Fruit fly (Drosophila melanogaster) whole organism, embryonic: ENCODE results near the gene DCP2.

Source experiments
- CG10366 ChIP-seq: fragments of 200-800 bp; sonication (Bioruptor generic); IDR thresholded peaks from 2 replicates; pipeline ENCODE4 v1.3.6; 2022; ENCODE audit warnings: missing biosample characterization, missing genetic modification characterization
- CG10462 ChIP-seq: fragments of 200-800 bp; sonication (Bioruptor generic); optimal IDR thresholded peaks from 2 replicates; lab custom pipeline; 2016; ENCODE audit warnings: missing biosample characterization, missing genetic modification characterization
- CG10565 ChIP-seq: fragments of 200-800 bp; sonication (Bioruptor generic); optimal IDR thresholded peaks from 3 replicates; lab custom pipeline; 2016; ENCODE audit warnings: missing biosample characterization, mild to moderate bottlenecking, missing genetic modification characterization
- CG12744 ChIP-seq: fragments of 200-800 bp; sonication (Bioruptor generic); optimal IDR thresholded peaks from 2 replicates; lab custom pipeline; 2016; ENCODE audit warnings: missing biosample characterization, missing genetic modification characterization
- CG13287 ChIP-seq: fragments of 200-800 bp; sonication (Bioruptor generic); IDR thresholded peaks from 2 replicates; pipeline ENCODE4 v1.3.6; 2022; ENCODE audit warnings: missing biosample characterization, missing genetic modification characterization; ENCODE audit not compliant: partially characterized antibody
- CG1529 ChIP-seq: fragments of 200-800 bp; sonication (Bioruptor generic); optimal IDR thresholded peaks from 3 replicates; lab custom pipeline; 2018; ENCODE audit warnings: missing biosample characterization, missing genetic modification characterization
- CG17359 ChIP-seq: fragments of 200-800 bp; sonication (Bioruptor generic); optimal IDR thresholded peaks from 3 replicates; lab custom pipeline; 2018; ENCODE audit warnings: missing biosample characterization, mild to moderate bottlenecking, missing genetic modification characterization, moderate library complexity
- CG2202 ChIP-seq: fragments of 200-800 bp; sonication (Bioruptor generic); optimal IDR thresholded peaks from 2 replicates; lab custom pipeline; 2018; ENCODE audit warnings: missing biosample characterization, mild to moderate bottlenecking, missing genetic modification characterization
- CG3407 ChIP-seq: fragments of 200-800 bp; sonication (Bioruptor generic); optimal IDR thresholded peaks from 2 replicates; lab custom pipeline; 2018; ENCODE audit warnings: missing biosample characterization, mild to moderate bottlenecking, missing genetic modification characterization
- CG6765 ChIP-seq: fragments of 200-800 bp; sonication (Bioruptor generic); optimal IDR thresholded peaks from 3 replicates; lab custom pipeline; 2017; ENCODE audit warnings: missing biosample characterization, mild to moderate bottlenecking, missing genetic modification characterization
- CG8388 ChIP-seq: fragments of 200-800 bp; sonication (Bioruptor generic); optimal IDR thresholded peaks from 2 replicates; lab custom pipeline; 2019; ENCODE audit warnings: missing biosample characterization, mild to moderate bottlenecking, missing genetic modification characterization, moderate library complexity
- CG8944 ChIP-seq: fragments of 200-800 bp; sonication (Bioruptor generic); optimal IDR thresholded peaks from 3 replicates; lab custom pipeline; 2016; ENCODE audit warnings: missing biosample characterization, missing genetic modification characterization
- CG9727 ChIP-seq: fragments of 200-800 bp; sonication (Bioruptor generic); optimal IDR thresholded peaks from 3 replicates; lab custom pipeline; 2017; ENCODE audit warnings: missing biosample characterization, mild to moderate bottlenecking, missing genetic modification characterization
- D19A ChIP-seq: fragments of 200-800 bp; optimal IDR thresholded peaks from 3 replicates; lab custom pipeline; 2019; ENCODE audit warnings: missing biosample characterization, mild to moderate bottlenecking, missing genetic modification characterization, moderate library complexity
- Deaf1 ChIP-seq: fragments of 200-800 bp; optimal IDR thresholded peaks from 3 replicates; lab custom pipeline; 2019; ENCODE audit warnings: missing biosample characterization, mild to moderate bottlenecking, missing genetic modification characterization, moderate library complexity
- Elba2 ChIP-seq: fragments of 200-800 bp; sonication (Bioruptor generic); optimal IDR thresholded peaks from 3 replicates; lab custom pipeline; 2016; ENCODE audit warnings: missing biosample characterization, missing genetic modification characterization
- Gsc ChIP-seq: fragments of 200-800 bp; sonication (Bioruptor generic); IDR thresholded peaks from 2 replicates; pipeline ENCODE4 v1.3.6; 2022; ENCODE audit warnings: missing biosample characterization, missing genetic modification characterization
- Hey ChIP-seq: fragments of 200-800 bp; sonication (Bioruptor generic); optimal IDR thresholded peaks from 3 replicates; lab custom pipeline; 2018; ENCODE audit warnings: missing biosample characterization, mild to moderate bottlenecking, missing genetic modification characterization
- Hmx ChIP-seq: fragments of 200-800 bp; sonication (Bioruptor generic); optimal IDR thresholded peaks from 2 replicates; lab custom pipeline; 2016; ENCODE audit warnings: missing biosample characterization, missing genetic modification characterization
- Lim3 ChIP-seq: fragments of 200-800 bp; sonication (Bioruptor generic); IDR thresholded peaks from 2 replicates; pipeline ENCODE4 v1.3.6; 2022; ENCODE audit warnings: missing biosample characterization, missing genetic modification characterization
- Neu2 ChIP-seq: fragments of 200-800 bp; sonication (Bioruptor generic); optimal IDR thresholded peaks from 3 replicates; lab custom pipeline; 2016; ENCODE audit warnings: missing biosample characterization, missing genetic modification characterization, borderline replicate concordance
- Poxn ChIP-seq: fragments of 200-800 bp; sonication (Bioruptor generic); IDR thresholded peaks from 2 replicates; pipeline ENCODE4 v1.3.6; 2022; ENCODE audit warnings: missing biosample characterization, missing genetic modification characterization
- Stat92E ChIP-seq, 3 experiments: fragments of >200 bp in 2 of 3; fragments of 200-800 bp in 1 of 3; sonication (Bioruptor generic) in 1 of 3; optimal IDR thresholded peaks; 2 replicates each; lab custom pipeline; 2017 to 2019; ENCODE audit warnings: missing biosample characterization in 3 of 3, missing genetic modification characterization in 3 of 3, mild to moderate bottlenecking in 1 of 3, moderate library complexity in 1 of 3
- Vsx1 ChIP-seq: fragments of 200-800 bp; sonication (Bioruptor generic); optimal IDR thresholded peaks from 2 replicates; lab custom pipeline; 2017; ENCODE audit warnings: missing biosample characterization, mild to moderate bottlenecking, missing genetic modification characterization, missing genetic modification reagents
- ab ChIP-seq: fragments of 200-800 bp; sonication (Bioruptor generic); optimal IDR thresholded peaks from 2 replicates; lab custom pipeline; 2016; ENCODE audit warnings: missing biosample characterization, missing genetic modification characterization
- ato ChIP-seq: fragments of 200-800 bp; sonication (Bioruptor generic); IDR thresholded peaks from 2 replicates; pipeline ENCODE4 v1.3.6; 2022; ENCODE audit warnings: missing biosample characterization, missing genetic modification characterization; ENCODE audit not compliant: partially characterized antibody
- bab2 ChIP-seq: fragments of 200-800 bp; sonication (Bioruptor generic); optimal IDR thresholded peaks from 2 replicates; lab custom pipeline; 2016; ENCODE audit warnings: missing biosample characterization, missing genetic modification characterization
- cato ChIP-seq: fragments of 200-800 bp; sonication (Bioruptor generic); optimal IDR thresholded peaks from 2 replicates; lab custom pipeline; 2016; ENCODE audit warnings: missing biosample characterization, missing genetic modification characterization, borderline replicate concordance
- caup ChIP-seq: fragments of 200-800 bp; sonication (Bioruptor generic); optimal IDR thresholded peaks from 3 replicates; lab custom pipeline; 2017; ENCODE audit warnings: missing biosample characterization, mild to moderate bottlenecking, missing genetic modification characterization, moderate library complexity; ENCODE audit not compliant: severe bottlenecking
- corto ChIP-seq: fragments of 200-800 bp; sonication (Bioruptor generic); optimal IDR thresholded peaks from 2 replicates; lab custom pipeline; 2016; ENCODE audit warnings: missing biosample characterization, mild to moderate bottlenecking, missing genetic modification characterization, moderate library complexity
- dmrt11E ChIP-seq: fragments of 200-800 bp; sonication (Bioruptor generic); optimal IDR thresholded peaks from 3 replicates; lab custom pipeline; 2018; ENCODE audit warnings: missing biosample characterization, mild to moderate bottlenecking, missing genetic modification characterization, moderate library complexity
- dpn ChIP-seq, 2 experiments: fragments of 200-800 bp; sonication (Bioruptor generic); optimal IDR thresholded peaks; 3 replicates each; lab custom pipeline; 2016; ENCODE audit warnings: missing biosample characterization in 2 of 2, missing genetic modification characterization in 2 of 2
- fru ChIP-seq: fragments of >200 bp; optimal IDR thresholded peaks from 2 replicates; lab custom pipeline; 2017
- grau ChIP-seq: fragments of 200-800 bp; optimal IDR thresholded peaks from 3 replicates; lab custom pipeline; 2019; ENCODE audit warnings: missing biosample characterization, mild to moderate bottlenecking, missing genetic modification characterization, moderate library complexity
- ham ChIP-seq: fragments of 200-800 bp; sonication (Bioruptor generic); IDR thresholded peaks from 2 replicates; pipeline ENCODE4 v1.3.6; 2022; ENCODE audit warnings: missing biosample characterization, missing genetic modification characterization
- hkb ChIP-seq, 2 experiments: fragments of 200-800 bp in 1 of 2; fragments of >200 bp in 1 of 2; sonication (Bioruptor generic) in 1 of 2; IDR thresholded peaks in 1 of 2; optimal IDR thresholded peaks in 1 of 2; 2 replicates each; pipeline versions ENCODE4 v1.3.6 to Lab custom; 2017 to 2022; ENCODE audit warnings: missing biosample characterization in 1 of 2, missing genetic modification characterization in 1 of 2
- mam ChIP-seq: fragments of 200-800 bp; sonication (Bioruptor generic); optimal IDR thresholded peaks from 3 replicates; lab custom pipeline; 2016; ENCODE audit warnings: missing biosample characterization, missing genetic modification characterization
- mirr ChIP-seq: fragments of 200-800 bp; sonication (Bioruptor generic); optimal IDR thresholded peaks from 3 replicates; lab custom pipeline; 2018; ENCODE audit warnings: missing biosample characterization, mild to moderate bottlenecking, missing genetic modification characterization
- nerfin-1 ChIP-seq: fragments of 200-800 bp; sonication (Bioruptor generic); optimal IDR thresholded peaks from 3 replicates; lab custom pipeline; 2019; ENCODE audit warnings: missing biosample characterization, mild to moderate bottlenecking, missing genetic modification characterization, moderate library complexity
- nmo ChIP-seq: fragments of 200-800 bp; sonication (Bioruptor generic); optimal IDR thresholded peaks from 2 replicates; lab custom pipeline; 2018; ENCODE audit warnings: missing biosample characterization, mild to moderate bottlenecking, missing genetic modification characterization, moderate library complexity
- oc ChIP-seq: fragments of 200-800 bp; sonication (Bioruptor generic); optimal IDR thresholded peaks from 2 replicates; lab custom pipeline; 2018; ENCODE audit warnings: missing biosample characterization, mild to moderate bottlenecking, missing genetic modification characterization, moderate library complexity
- otp ChIP-seq: fragments of 200-800 bp; sonication (Bioruptor generic); IDR thresholded peaks from 3 replicates; pipeline ENCODE4, ENCODE4 v1.3.6; 2022; ENCODE audit warnings: missing biosample characterization, missing genetic modification characterization
- pho ChIP-seq: fragments of 200-800 bp; sonication (Bioruptor generic); optimal IDR thresholded peaks from 2 replicates; lab custom pipeline; 2016; ENCODE audit warnings: missing biosample characterization, missing genetic modification characterization
- rib ChIP-seq: fragments of 200-800 bp; sonication (Bioruptor generic); IDR thresholded peaks from 2 replicates; pipeline ENCODE4 v1.3.6; 2022; ENCODE audit warnings: missing biosample characterization, missing genetic modification characterization
- sens ChIP-seq: fragments of 200-800 bp; sonication (Bioruptor generic); peaks from one replicate; lab custom pipeline; 2016; ENCODE audit warnings: missing biosample characterization, missing genetic modification characterization
- slou ChIP-seq: fragments of 200-800 bp; sonication (Bioruptor generic); optimal IDR thresholded peaks from 3 replicates; lab custom pipeline; 2016; ENCODE audit warnings: missing biosample characterization, missing genetic modification characterization
- sna ChIP-seq: fragments of 200-800 bp; sonication (Bioruptor generic); IDR thresholded peaks from 2 replicates; pipeline ENCODE4 v1.3.6; 2022; ENCODE audit warnings: missing biosample characterization, missing genetic modification characterization; ENCODE audit not compliant: partially characterized antibody
- sqz ChIP-seq: fragments of 200-800 bp; sonication (Bioruptor generic); optimal IDR thresholded peaks from 3 replicates; lab custom pipeline; 2018; ENCODE audit warnings: missing biosample characterization, mild to moderate bottlenecking, missing genetic modification characterization
- sr ChIP-seq: fragments of 200-800 bp; sonication (Bioruptor generic); IDR thresholded peaks from 3 replicates; pipeline ENCODE4 v1.3.6; 2022; ENCODE audit warnings: missing biosample characterization, missing genetic modification characterization
- unpg ChIP-seq: fragments of 200-800 bp; sonication (Bioruptor generic); optimal IDR thresholded peaks from 3 replicates; lab custom pipeline; 2018; ENCODE audit warnings: missing biosample characterization, mild to moderate bottlenecking, missing genetic modification characterization, moderate library complexity

DCP2 gene

dm6 chr3L:15768947-15769389, 57.3 kb downstream of the DCP2 start (continued):
- TF ChIP-seq Hey (tag; lab: Kevin White, UChicago), result no peak
- TF ChIP-seq CG17359, result peak; percentile 79
- TF ChIP-seq oc (tag; lab: Kevin White, UChicago), result peak; percentile 56
- TF ChIP-seq CG13287 (GFP tag; lab: Robert Waterston, UW), result no peak
- TF ChIP-seq Elba2 (GFP tag; lab: Kevin White, UChicago), result no peak
- TF ChIP-seq CG2202 (tag; lab: Kevin White, UChicago), result peak; percentile 65
- peak; percentile 90 for TF ChIP-seq dmrt11E (tag; lab: Kevin White, UChicago)
- TF ChIP-seq Vsx1 (GFP tag; lab: Kevin White, UChicago), result peak; percentile 46
- no peak for TF ChIP-seq corto (GFP tag; lab: Kevin White, UChicago)
- no peak for TF ChIP-seq ham (GFP tag; lab: Robert Waterston, UW)
- TF ChIP-seq ato (GFP tag; lab: Robert Waterston, UW), result no peak
- TF ChIP-seq Deaf1, result peak; percentile 49
- TF ChIP-seq CG9727 (GFP tag; lab: Kevin White, UChicago), result peak; percentile 89
- peak; percentile 60 for TF ChIP-seq unpg (GFP tag; lab: Kevin White, UChicago)
- TF ChIP-seq Lim3 (GFP tag; lab: Robert Waterston, UW), result no peak
- no peak for TF ChIP-seq CG8944 (GFP tag; lab: Kevin White, UChicago)
- no peak for TF ChIP-seq mirr (GFP tag; lab: Kevin White, UChicago)
- TF ChIP-seq caup (GFP tag; lab: Kevin White, UChicago), result peak; percentile 52
- peak; percentile 64 for TF ChIP-seq CG8388 (GFP tag; lab: Kevin White, UChicago)
- no peak for TF ChIP-seq Poxn (GFP tag; lab: Robert Waterston, UW)
- TF ChIP-seq sna (GFP tag; lab: Robert Waterston, UW), result no peak
- no peak for TF ChIP-seq sr
- no peak for TF ChIP-seq mam (GFP tag; lab: Kevin White, UChicago)
- no peak for TF ChIP-seq bab2 (GFP tag; lab: Kevin White, UChicago)
- peak; percentile 83 for TF ChIP-seq D19A
- peak; percentile 9 for TF ChIP-seq CG3407 (GFP tag; lab: Kevin White, UChicago)
- TF ChIP-seq CG12744 (GFP tag; lab: Kevin White, UChicago), result no peak
- TF ChIP-seq CG1529, result peak; percentile 38
- TF ChIP-seq sens (GFP tag; lab: Kevin White, UChicago), result peak; percentile 50
- TF ChIP-seq hkb (optimal IDR thresholded peaks at IDR 0.05; lab: Kevin White, UChicago), result no peak
- peak; percentile 58; the same call in 1 of the 2 replicates for TF ChIP-seq hkb (GFP tag; IDR thresholded peaks at IDR 0.05; lab: Robert Waterston, UW)
- no peak for TF ChIP-seq Stat92E (GFP tag; optimal IDR thresholded peaks at IDR 0.05; lab: Kevin White, UChicago)
- TF ChIP-seq grau, result peak; percentile 74
- TF ChIP-seq cato (GFP tag; lab: Kevin White, UChicago), result peak; percentile 16
- no peak; the same call in 1 of the 2 replicates for TF ChIP-seq CG10366 (GFP tag; lab: Robert Waterston, UW)
- no peak for TF ChIP-seq Gsc (GFP tag; lab: Robert Waterston, UW)
- peak in 1 of 2 experiments; percentile 48 for TF ChIP-seq dpn (GFP tag; optimal IDR thresholded peaks at IDR 0.05; lab: Kevin White, UChicago)
- TF ChIP-seq ab (GFP tag; lab: Kevin White, UChicago), result no peak
- TF ChIP-seq rib, result no peak
- peak; percentile 31 for TF ChIP-seq sqz
- no peak for TF ChIP-seq CG10565 (GFP tag; lab: Kevin White, UChicago)
- TF ChIP-seq pho (GFP tag; lab: Kevin White, UChicago), result no peak
- TF ChIP-seq slou, result no peak
- TF ChIP-seq fru (lab: Kevin White, UChicago), result no peak
- peak; percentile 32 for TF ChIP-seq CG10462 (GFP tag; lab: Kevin White, UChicago)
- TF ChIP-seq nerfin-1 (tag; lab: Kevin White, UChicago), result peak; percentile 21
- no peak for TF ChIP-seq Neu2
- no peak for TF ChIP-seq Hmx (GFP tag; lab: Kevin White, UChicago)
- peak; percentile 84 for TF ChIP-seq nmo (GFP tag; lab: Kevin White, UChicago)
- TF ChIP-seq CG6765, result no peak
- peak; percentile 65; the same call in 1 of the 3 replicates for TF ChIP-seq otp (GFP tag; lab: Robert Waterston, UW)
